Fruit fly (Drosophila melanogaster): ENCODE measurements around the gene CG13609.

The CG13609 gene

DNA sequence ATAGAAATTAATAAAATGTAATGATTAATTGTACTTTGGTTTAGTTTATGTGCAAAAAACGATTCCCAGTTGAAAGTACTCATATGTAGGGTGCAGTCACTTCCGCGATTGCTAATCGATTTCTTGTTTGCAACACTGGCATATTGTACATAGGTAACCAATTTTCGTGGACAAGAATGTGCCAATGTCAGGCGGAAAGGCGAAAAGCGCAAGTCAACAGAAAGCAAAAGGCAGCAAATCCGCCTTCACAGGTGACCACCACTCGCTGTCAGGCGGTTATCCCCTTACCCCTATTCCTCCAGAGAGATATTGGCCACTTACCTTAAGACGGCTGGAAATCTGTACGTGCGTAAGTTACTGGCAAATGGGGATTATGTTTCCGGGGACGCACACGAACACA, 43.8 kb downstream of the CG13609 start:
- no peak for TF ChIP-seq CG8119 (GFP tag; IDR thresholded peaks at IDR 0.05)
- TF ChIP-seq lz (GFP tag; optimal IDR thresholded peaks at IDR 0.05) = no peak
- TF ChIP-seq Blimp-1 (GFP tag; optimal IDR thresholded peaks at IDR 0.05) = no peak
- no peak for TF ChIP-seq Eip75B (GFP tag; optimal IDR thresholded peaks at IDR 0.05)
- TF ChIP-seq Eip78C (GFP tag) = no peak
- no peak for TF ChIP-seq achi (GFP tag; optimal IDR thresholded peaks at IDR 0.05)
- no peak for TF ChIP-seq fkh (GFP tag; optimal IDR thresholded peaks at IDR 0.05)
- no peak for TF ChIP-seq spab (GFP tag; optimal IDR thresholded peaks at IDR 0.05)
- no peak for TF ChIP-seq CG3919 (GFP tag; optimal IDR thresholded peaks at IDR 0.05)

DNA sequence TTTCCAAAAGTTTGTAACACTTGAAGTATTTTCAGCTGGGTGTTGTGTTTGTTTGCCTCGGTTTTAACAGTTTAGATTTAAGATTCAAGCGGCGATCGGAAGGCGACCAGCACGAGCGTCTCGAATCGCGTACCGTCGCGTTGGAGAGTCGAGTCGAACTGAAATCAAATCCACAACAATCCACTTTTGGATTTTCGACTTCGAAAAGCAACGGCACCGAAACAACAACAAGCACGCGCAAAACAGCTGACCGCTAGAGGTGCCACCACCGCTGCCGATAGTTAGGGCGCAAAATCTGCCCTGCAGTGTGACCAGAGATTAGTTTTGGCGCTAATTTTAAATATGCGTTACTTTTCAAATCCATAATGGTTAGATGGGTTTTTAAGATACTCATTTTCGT, 44.2 kb downstream of the CG13609 start, which contains the start of gene jar:
Gene jar (minus strand): TSS at position 163 of the 400 bp plus-strand sequence.
- peak; percentile 42; the same call in 1 of the 2 replicates for TF ChIP-seq CG15336 (GFP tag; IDR thresholded peaks at IDR 0.05)
- peak; percentile 26; the same call in 1 of the 3 replicates for TF ChIP-seq CG8119 (GFP tag; IDR thresholded peaks at IDR 0.05)
- TF ChIP-seq Ets21C (GFP tag; optimal IDR thresholded peaks at IDR 0.05) = no peak
- TF ChIP-seq achi (GFP tag; optimal IDR thresholded peaks at IDR 0.05) = no peak
- peak; percentile 21 for TF ChIP-seq CG3919 (GFP tag; optimal IDR thresholded peaks at IDR 0.05)
- no peak for TF ChIP-seq topi (GFP tag; optimal IDR thresholded peaks at IDR 0.05)
- TF ChIP-seq dsx (GFP tag; optimal IDR thresholded peaks at IDR 0.05; ENCODE audit: poor library complexity, severe bottlenecking) = peak; percentile 42
- peak; percentile 10 for TF ChIP-seq CG1621 (tag; optimal IDR thresholded peaks at IDR 0.05)
- peak; percentile 15 for TF ChIP-seq CG9139 (GFP tag; optimal IDR thresholded peaks at IDR 0.05)
- TF ChIP-seq CG3032 (tag; optimal IDR thresholded peaks at IDR 0.05) = peak; percentile 11
- peak; percentile 42 for TF ChIP-seq esn (GFP tag; optimal IDR thresholded peaks at IDR 0.05)
- peak; percentile 64 for TF ChIP-seq CG6854 (GFP tag; optimal IDR thresholded peaks at IDR 0.05)
- TF ChIP-seq Eip75B (GFP tag; optimal IDR thresholded peaks at IDR 0.05) = peak; percentile 27
- no peak for TF ChIP-seq CG10631 (GFP tag; optimal IDR thresholded peaks at IDR 0.05)
- TF ChIP-seq Ets96B (tag; optimal IDR thresholded peaks at IDR 0.05) = peak; percentile 1
- TF ChIP-seq Sox14 (GFP tag; optimal IDR thresholded peaks at IDR 0.05) = peak; percentile 28
- no peak for TF ChIP-seq CG34406 (GFP tag; optimal IDR thresholded peaks at IDR 0.05)
- TF ChIP-seq CG6163 (GFP tag; IDR thresholded peaks at IDR 0.05) = peak; percentile 36; the same call in 1 of the 3 replicates
- peak; percentile 24; the same call in 1 of the 3 replicates for TF ChIP-seq eg (GFP tag; IDR thresholded peaks at IDR 0.05)
- TF ChIP-seq fkh (GFP tag; optimal IDR thresholded peaks at IDR 0.05) = peak; percentile 47
- peak; percentile 81 for TF ChIP-seq Eip78C (GFP tag)
- TF ChIP-seq ss (GFP tag; optimal IDR thresholded peaks at IDR 0.05) = peak; percentile 26 to 39

DNA sequence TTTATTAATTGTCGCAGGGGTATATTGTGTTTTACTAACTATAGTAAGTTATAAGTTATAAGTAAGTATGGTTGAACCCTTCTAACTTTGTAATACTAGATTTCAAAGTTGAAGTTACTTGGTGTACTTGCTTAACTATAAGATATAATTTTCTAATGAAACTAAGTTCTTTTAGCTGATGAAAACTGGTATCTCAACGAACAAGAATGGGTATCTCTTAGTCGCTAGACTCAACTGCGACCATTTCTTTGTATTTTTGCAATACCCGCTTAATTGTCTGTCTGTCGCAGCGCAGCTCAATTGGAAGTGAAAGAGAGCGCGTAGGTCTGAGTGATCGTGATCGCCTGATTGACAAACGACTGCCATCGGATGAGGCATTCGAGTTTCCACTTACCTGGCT, 45.4 kb downstream of the CG13609 start:
- TF ChIP-seq dsx (GFP tag; optimal IDR thresholded peaks at IDR 0.05; ENCODE audit: poor library complexity, severe bottlenecking) (peak; percentile 15), Met (GFP tag; optimal IDR thresholded peaks at IDR 0.05) (peak; percentile 9), Eip78C (GFP tag) (peak; percentile 78), Hr4 (GFP tag; optimal IDR thresholded peaks at IDR 0.05) (peak; percentile 41), net (GFP tag; optimal IDR thresholded peaks at IDR 0.05) (no peak)

DNA sequence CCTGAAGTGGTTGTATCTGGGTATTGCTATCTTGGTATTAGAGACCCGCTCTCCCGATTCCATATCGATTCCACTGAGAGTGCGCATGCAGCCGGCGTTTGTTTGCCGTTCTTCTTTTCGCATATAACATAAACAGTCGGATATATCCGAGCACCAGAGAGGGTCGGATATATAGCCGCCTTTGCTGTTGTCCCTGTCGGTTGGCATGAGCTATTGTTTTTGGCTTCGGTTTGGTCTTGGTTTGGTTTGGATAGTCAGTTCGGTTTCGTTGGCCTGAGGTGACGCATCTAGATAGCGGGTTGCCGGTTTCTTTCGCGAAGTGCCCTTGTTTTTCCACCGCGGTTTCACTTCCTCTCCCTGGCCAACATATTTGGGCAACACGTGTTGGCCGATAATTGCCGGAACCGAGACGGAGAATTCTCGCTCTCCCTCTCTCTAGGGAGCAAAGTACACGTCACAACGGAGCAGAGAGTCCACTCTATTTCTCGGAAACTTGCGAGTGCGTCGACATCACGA, 46.0 kb downstream of the CG13609 start, which contains the start of gene Orct2:
Gene Orct2 (plus strand): TSS at position 255 of the 516 bp plus-strand sequence.
- TF ChIP-seq Sox14 (GFP tag; optimal IDR thresholded peaks at IDR 0.05) (no peak), CG7368 (GFP tag; optimal IDR thresholded peaks at IDR 0.05) (peak; percentile 31), vri (GFP tag; optimal IDR thresholded peaks at IDR 0.05) (peak; percentile 37), CG4318 (GFP tag; optimal IDR thresholded peaks at IDR 0.05) (no peak), CG8632 (GFP tag; optimal IDR thresholded peaks at IDR 0.05) (no peak), net (GFP tag; optimal IDR thresholded peaks at IDR 0.05) (peak; percentile 8), CG31627 (GFP tag; optimal IDR thresholded peaks at IDR 0.05) (no peak), CG34406 (GFP tag; optimal IDR thresholded peaks at IDR 0.05) (no peak), Sox102F (GFP tag; optimal IDR thresholded peaks at IDR 0.05) (peak; percentile 30), dsx (GFP tag; optimal IDR thresholded peaks at IDR 0.05; ENCODE audit: poor library complexity, severe bottlenecking) (no peak), CG3032 (tag; optimal IDR thresholded peaks at IDR 0.05) (no peak), CG16779 (tag; optimal IDR thresholded peaks at IDR 0.05) (peak; percentile 47), fkh (GFP tag; optimal IDR thresholded peaks at IDR 0.05) (peak; percentile 74), acj6 (GFP tag; optimal IDR thresholded peaks at IDR 0.05) (no peak), eg (GFP tag; IDR thresholded peaks at IDR 0.05) (peak; percentile 28; the same call in 2 of the 3 replicates), OdsH (GFP tag; optimal IDR thresholded peaks at IDR 0.05) (no peak), cyc (GFP tag; optimal IDR thresholded peaks at IDR 0.05) (no peak), Eip78C (GFP tag) (peak; percentile 11), Blimp-1 (GFP tag; optimal IDR thresholded peaks at IDR 0.05) (peak; percentile 15), Met (GFP tag; optimal IDR thresholded peaks at IDR 0.05) (peak; percentile 41), CG6276 (GFP tag; optimal IDR thresholded peaks at IDR 0.05) (peak; percentile 2), Ets21C (GFP tag; optimal IDR thresholded peaks at IDR 0.05) (no peak), Eip75B (GFP tag; optimal IDR thresholded peaks at IDR 0.05) (peak; percentile 38), CG11762 (GFP tag; optimal IDR thresholded peaks at IDR 0.05; ENCODE audit: insufficient read depth) (no peak), svp (GFP tag) (peak; percentile 42), Hr4 (GFP tag; optimal IDR thresholded peaks at IDR 0.05) (no peak), Lpt (GFP tag; optimal IDR thresholded peaks at IDR 0.05) (peak; percentile 34), Ets96B (tag; optimal IDR thresholded peaks at IDR 0.05) (no peak)

Data from whole organism, prepupa.